Worm (Caenorhabditis elegans) whole organism, L3 larva: ENCODE results near the gene F23F1.2.
A peak's percentile ranks its signal among the peaks of the same experiment; 100 is the strongest.

ENCODE experiments used
- R02D3.7 ChIP-seq: fragments of 150-350 bp; optimal IDR thresholded peaks from 2 replicates; lab custom pipeline; 2014; ENCODE audit warnings: missing biosample characterization, missing genetic modification characterization
- ZK546.5 ChIP-seq: sonication (generic microtip); optimal IDR thresholded peaks from 2 replicates; lab custom pipeline; 2017; ENCODE audit warnings: missing biosample characterization, missing genetic modification characterization
- aly-2 ChIP-seq: fragments of 150-350 bp; optimal IDR thresholded peaks from 2 replicates; lab custom pipeline; 2014; ENCODE audit warnings: missing biosample characterization, missing genetic modification characterization
- ama-1 ChIP-seq: fragments of 150-350 bp; optimal IDR thresholded peaks from 2 replicates; lab custom pipeline; 2018
- ceh-16 ChIP-seq: sonication (generic microtip); optimal IDR thresholded peaks from 2 replicates; lab custom pipeline; 2017; ENCODE audit warnings: missing biosample characterization, missing genetic modification characterization
- ceh-28 ChIP-seq: fragments of 150-350 bp; optimal IDR thresholded peaks from 2 replicates; lab custom pipeline; 2014; ENCODE audit warnings: missing biosample characterization, missing genetic modification reagents, missing genetic modification characterization
- ceh-9 ChIP-seq: sonication (generic microtip); optimal IDR thresholded peaks from 2 replicates; lab custom pipeline; 2018; ENCODE audit warnings: missing biosample characterization, missing genetic modification characterization
- daf-12 ChIP-seq: fragments of 150-350 bp; optimal IDR thresholded peaks from 2 replicates; lab custom pipeline; 2014; ENCODE audit warnings: missing biosample characterization, missing genetic modification reagents, missing genetic modification characterization
- egl-27 ChIP-seq: sonication (generic microtip); optimal IDR thresholded peaks from 4 replicates; lab custom pipeline; 2017; ENCODE audit warnings: missing biosample characterization, missing genetic modification reagents, missing genetic modification characterization
- egl-5 ChIP-seq: fragments of 150-350 bp; optimal IDR thresholded peaks from 2 replicates; lab custom pipeline; 2017; ENCODE audit warnings: missing biosample characterization, missing genetic modification reagents, missing genetic modification characterization, inconsistent platforms
- elt-1 ChIP-seq: fragments of 150-350 bp; optimal IDR thresholded peaks from 2 replicates; lab custom pipeline; 2014; ENCODE audit warnings: missing biosample characterization, missing genetic modification characterization
- elt-2 ChIP-seq: sonication (generic microtip); optimal IDR thresholded peaks from 2 replicates; lab custom pipeline; 2016; ENCODE audit warnings: missing genetic modification reagents, mild to moderate bottlenecking, missing genetic modification characterization, missing compliant biosample characterization
- elt-3 ChIP-seq, 3 experiments: fragments of 150-350 bp in 1 of 3; sonication (generic microtip) in 2 of 3; optimal IDR thresholded peaks; 2 replicates in 2 of 3; 4 replicates in 1 of 3; lab custom pipeline; 2014 to 2017; ENCODE audit warnings: missing biosample characterization in 3 of 3, missing genetic modification characterization in 3 of 3
- fkh-10 ChIP-seq: sonication (generic microtip); optimal IDR thresholded peaks from 2 replicates; lab custom pipeline; 2017; ENCODE audit warnings: missing biosample characterization, missing genetic modification reagents, missing genetic modification characterization
- fkh-2 ChIP-seq: fragments of 150-350 bp; optimal IDR thresholded peaks from 2 replicates; lab custom pipeline; 2014; ENCODE audit warnings: missing biosample characterization, missing genetic modification reagents, missing genetic modification characterization
- fos-1 ChIP-seq: fragments of 150-350 bp; optimal IDR thresholded peaks from 2 replicates; lab custom pipeline; 2014; ENCODE audit warnings: missing biosample characterization, missing genetic modification characterization
- hmg-11 ChIP-seq: sonication (generic microtip); optimal IDR thresholded peaks from 2 replicates; lab custom pipeline; 2016; ENCODE audit warnings: missing genetic modification characterization, missing compliant biosample characterization
- jun-1 ChIP-seq: fragments of 150-350 bp; optimal IDR thresholded peaks from 2 replicates; lab custom pipeline; 2014; ENCODE audit warnings: missing biosample characterization, missing genetic modification reagents, missing genetic modification characterization
- lin-15B ChIP-seq: fragments of 150-350 bp; optimal IDR thresholded peaks from 2 replicates; lab custom pipeline; 2014; ENCODE audit warnings: missing biosample characterization, missing genetic modification characterization
- lin-39 ChIP-seq: fragments of 150-350 bp; optimal IDR thresholded peaks from 2 replicates; lab custom pipeline; 2018; ENCODE audit warnings: missing biosample characterization, missing genetic modification reagents, missing genetic modification characterization
- mdl-1 ChIP-seq: fragments of 150-350 bp; optimal IDR thresholded peaks from 2 replicates; lab custom pipeline; 2014; ENCODE audit warnings: missing biosample characterization, missing genetic modification characterization
- mml-1 ChIP-seq: fragments of 150-350 bp; sonication (generic microtip); optimal IDR thresholded peaks from 3 replicates; lab custom pipeline; 2014; ENCODE audit warnings: missing biosample characterization, missing genetic modification characterization
- nfya-1 ChIP-seq: sonication (generic microtip); optimal IDR thresholded peaks from 2 replicates; lab custom pipeline; 2017; ENCODE audit warnings: missing genetic modification characterization, mild to moderate bottlenecking, missing compliant biosample characterization, antibody characterized with exemption, moderate library complexity; ENCODE audit not compliant: insufficient read depth
- nhr-11 ChIP-seq: fragments of 150-350 bp; optimal IDR thresholded peaks from 2 replicates; lab custom pipeline; 2014; ENCODE audit warnings: missing biosample characterization, missing genetic modification characterization
- nhr-23 ChIP-seq: fragments of 150-350 bp; optimal IDR thresholded peaks from 2 replicates; lab custom pipeline; 2014; ENCODE audit warnings: missing biosample characterization, missing genetic modification reagents, missing genetic modification characterization
- nhr-25 ChIP-seq: sonication (generic microtip); optimal IDR thresholded peaks from 2 replicates; lab custom pipeline; 2017; ENCODE audit warnings: missing biosample characterization, missing genetic modification characterization
- nhr-28 ChIP-seq: fragments of 150-350 bp; optimal IDR thresholded peaks from 2 replicates; lab custom pipeline; 2014; ENCODE audit warnings: missing biosample characterization, missing genetic modification characterization
- nhr-43 ChIP-seq: sonication (generic microtip); optimal IDR thresholded peaks from 2 replicates; lab custom pipeline; 2016; ENCODE audit warnings: mild to moderate bottlenecking, missing genetic modification characterization, missing compliant biosample characterization; ENCODE audit not compliant: poor library complexity, severe bottlenecking
- nhr-67 ChIP-seq: fragments of 150-350 bp; optimal IDR thresholded peaks from 2 replicates; lab custom pipeline; 2014; ENCODE audit warnings: missing biosample characterization, missing genetic modification characterization
- nhr-77 ChIP-seq: fragments of 150-350 bp; optimal IDR thresholded peaks from 2 replicates; lab custom pipeline; 2014; ENCODE audit warnings: missing biosample characterization, missing genetic modification characterization
- pha-4 ChIP-seq: fragments of 150-350 bp; optimal IDR thresholded peaks from 2 replicates; lab custom pipeline; 2014; ENCODE audit warnings: missing biosample characterization, missing genetic modification reagents, missing genetic modification characterization
- skn-1 ChIP-seq: fragments of 150-350 bp; optimal IDR thresholded peaks from 2 replicates; lab custom pipeline; 2014; ENCODE audit warnings: missing biosample characterization, missing genetic modification characterization
- snpc-4 ChIP-seq: fragments of 150-350 bp; optimal IDR thresholded peaks from 2 replicates; lab custom pipeline; 2014; ENCODE audit warnings: missing biosample characterization, missing genetic modification characterization
- unc-62 ChIP-seq: fragments of 150-350 bp; sonication (generic microtip); optimal IDR thresholded peaks from 4 replicates; lab custom pipeline; 2014; ENCODE audit warnings: missing biosample characterization, missing genetic modification reagents, missing genetic modification characterization
- zag-1 ChIP-seq: fragments of 150-350 bp; optimal IDR thresholded peaks from 2 replicates; lab custom pipeline; 2014; ENCODE audit warnings: missing biosample characterization, missing genetic modification characterization
- ztf-11 ChIP-seq: fragments of 150-350 bp; optimal IDR thresholded peaks from 2 replicates; lab custom pipeline; 2014; ENCODE audit warnings: missing biosample characterization, missing genetic modification characterization
- ztf-4 ChIP-seq: fragments of 150-350 bp; optimal IDR thresholded peaks from 2 replicates; lab custom pipeline; 2014; ENCODE audit warnings: missing biosample characterization, missing genetic modification characterization

The F23F1.2 gene

DNA sequence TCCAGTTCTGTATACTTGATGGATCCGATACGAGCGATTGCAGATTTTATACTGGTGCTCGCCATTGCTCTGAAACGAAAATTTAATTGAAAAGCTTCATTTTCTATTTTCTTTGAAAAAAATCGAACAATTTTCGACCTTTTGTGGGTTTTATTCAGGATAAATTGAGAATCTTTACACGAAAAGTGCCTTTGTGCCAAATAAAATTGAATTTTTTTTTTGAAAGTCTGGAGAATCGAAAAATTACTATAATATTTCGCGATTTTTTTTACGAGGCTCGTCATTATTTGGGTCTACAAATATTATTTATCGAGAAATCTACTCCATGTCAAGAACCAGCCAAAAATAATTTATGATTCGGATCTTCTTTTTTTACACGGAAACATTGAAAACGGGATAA is 7.9 kb downstream of the F23F1.2 start, which contains the start of gene F23F1.10:
F23F1.10 (minus strand) TSS at position 69 of the 400 bp plus-strand sequence.
- TF ChIP-seq lin-39 (tag; lab: Kevin White, UChicago) (no peak), elt-1 (no peak), ceh-16 (tag; lab: Kevin White, UChicago) (no peak), unc-62 (GFP tag; lab: Kevin White, UChicago) (no peak), lin-15B (tag; lab: Kevin White, UChicago) (no peak), nhr-77 (no peak), elt-2 (tag; lab: Kevin White, UChicago) (no peak), egl-5 (tag; lab: Kevin White, UChicago) (no peak), elt-3 (tag; optimal IDR thresholded peaks at IDR 0.05; lab: Kevin White, UChicago) (no peak), fkh-10 (GFP tag; lab: Kevin White, UChicago) (no peak), mml-1 (tag; lab: Kevin White, UChicago) (no peak), daf-12 (tag; lab: Kevin White, UChicago) (no peak), snpc-4 (tag; lab: Kevin White, UChicago) (no peak), hmg-11 (tag; lab: Kevin White, UChicago) (no peak)
- TF ChIP-seq, all 47 proteins: peak for 0

DNA sequence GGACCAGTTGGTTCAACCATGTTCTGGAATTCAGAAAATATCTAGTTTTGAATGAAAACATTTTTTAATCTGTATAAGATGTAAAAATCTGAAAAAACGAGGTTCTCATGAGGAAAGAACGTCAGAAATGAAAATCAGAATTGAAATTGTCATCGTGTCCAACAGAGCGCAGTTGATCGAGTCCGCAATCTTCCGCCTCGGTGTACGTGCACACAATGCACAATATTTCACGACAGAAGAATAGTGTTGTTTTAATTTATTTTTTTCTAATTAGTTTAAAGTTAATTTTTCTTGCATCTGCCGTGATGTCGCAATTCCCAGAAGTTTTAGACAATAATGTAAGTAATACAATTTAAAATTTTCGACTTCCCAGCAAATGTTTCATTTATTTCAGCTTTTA is 9.6 kb downstream of the F23F1.2 start, which contains the start of gene nfyc-1:
nfyc-1 (plus strand) TSS at position 268 of the 400 bp plus-strand sequence.
- TF ChIP-seq ztf-4 (tag; lab: Kevin White, UChicago) (no peak), mml-1 (tag; lab: Kevin White, UChicago) (no peak), lin-39 (tag; lab: Kevin White, UChicago) (peak; percentile 65), nhr-67 (no peak), fos-1 (tag; lab: Kevin White, UChicago) (no peak), nhr-77 (no peak), hmg-11 (tag; lab: Kevin White, UChicago) (peak; percentile 79), lin-15B (tag; lab: Kevin White, UChicago) (peak; percentile 90), ceh-28 (tag; lab: Kevin White, UChicago) (no peak), snpc-4 (tag; lab: Kevin White, UChicago) (peak; percentile 27), pha-4 (tag; lab: Kevin White, UChicago) (peak; percentile 84), nfya-1 (tag; lab: Kevin White, UChicago) (peak; percentile 65), elt-2 (tag; lab: Kevin White, UChicago) (no peak), skn-1 (tag; lab: Kevin White, UChicago) (peak; percentile 99), nhr-43 (tag; lab: Kevin White, UChicago) (no peak), mdl-1 (tag; lab: Kevin White, UChicago) (no peak), nhr-23 (tag; lab: Kevin White, UChicago) (peak; percentile 65), ztf-11 (no peak), egl-5 (tag; lab: Kevin White, UChicago) (peak; percentile 72), ama-1 (lab: Kevin White, UChicago) (no peak), nhr-25 (tag; lab: Kevin White, UChicago) (peak; percentile 42)

DNA sequence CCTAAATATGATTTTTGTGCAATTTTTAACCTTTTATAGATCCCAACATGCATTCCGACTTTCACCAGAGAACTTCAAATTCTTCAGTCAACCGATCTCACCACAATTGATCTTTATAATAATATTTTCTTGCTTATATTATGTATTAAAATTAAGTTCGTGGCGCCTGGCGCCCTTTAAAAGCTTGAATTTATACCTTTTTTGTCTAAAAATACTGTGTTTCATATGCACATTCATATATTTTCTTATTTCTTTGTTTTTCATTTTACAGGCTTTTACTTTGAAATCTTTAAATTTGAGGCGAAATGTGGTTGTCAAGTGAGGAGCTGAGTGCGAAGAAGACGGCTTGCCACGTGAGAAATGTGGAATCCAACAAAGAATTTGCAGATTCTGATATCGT is 10.7 kb downstream of the F23F1.2 start, which contains the start of gene rpoa-49:
rpoa-49 (plus strand) TSS at position 301 of the 400 bp plus-strand sequence.
- TF ChIP-seq zag-1 (tag; lab: Kevin White, UChicago) (no peak), fkh-10 (GFP tag; lab: Kevin White, UChicago) (no peak), snpc-4 (tag; lab: Kevin White, UChicago) (no peak), egl-5 (tag; lab: Kevin White, UChicago) (no peak)
- TF ChIP-seq, all 47 proteins: peak for 0

DNA sequence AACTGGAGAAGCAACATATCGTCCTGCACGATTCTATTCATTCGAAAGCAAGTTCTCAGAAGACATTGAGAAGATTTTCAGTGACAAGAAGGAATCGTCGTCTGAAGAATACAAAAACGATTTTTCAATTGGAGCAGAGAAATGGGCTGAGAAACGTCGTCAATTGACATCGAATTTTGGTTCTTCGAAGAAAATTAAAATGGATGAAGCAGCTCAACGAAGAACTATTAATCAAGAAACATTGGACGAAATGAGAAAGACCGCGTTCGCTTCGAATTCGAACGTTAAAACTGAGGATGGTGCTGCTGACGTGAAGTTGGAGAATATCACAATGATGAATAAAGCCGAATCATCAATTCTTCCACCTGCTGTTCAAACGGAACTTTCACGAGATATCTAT is 12.1 kb downstream of the F23F1.2 start, which contains the start of gene rpt-4:
rpt-4 (minus strand) TSS at position 101 of the 400 bp plus-strand sequence.
- no peak for TF ChIP-seq jun-1
- no peak for TF ChIP-seq ztf-11
- no peak for TF ChIP-seq nhr-43 (tag; lab: Kevin White, UChicago)
- no peak for TF ChIP-seq daf-12 (tag; lab: Kevin White, UChicago)
- no peak for TF ChIP-seq nhr-11
- no peak for TF ChIP-seq nhr-28 (tag; lab: Kevin White, UChicago)
- no peak for TF ChIP-seq pha-4 (tag; lab: Kevin White, UChicago)
- no peak for TF ChIP-seq ZK546.5
- TF ChIP-seq ceh-9 (tag; lab: Kevin White, UChicago), result no peak
- TF ChIP-seq fkh-10 (GFP tag; lab: Kevin White, UChicago), result no peak
- no peak for TF ChIP-seq egl-27
- TF ChIP-seq nhr-23 (tag; lab: Kevin White, UChicago), result no peak
- TF ChIP-seq R02D3.7 (tag; lab: Kevin White, UChicago), result no peak
- TF ChIP-seq fkh-2 (tag; lab: Kevin White, UChicago), result no peak
- TF ChIP-seq skn-1 (tag; lab: Kevin White, UChicago), result no peak
- no peak for TF ChIP-seq ztf-4 (tag; lab: Kevin White, UChicago)
- no peak for TF ChIP-seq aly-2
- TF ChIP-seq unc-62 (GFP tag; lab: Kevin White, UChicago), result no peak
